Fruit fly (Drosophila melanogaster) whole organism, pupa: Measurements from ENCODE around the gene CG14459.

ENCODE experiments used
- CG10348 ChIP-seq: fragments of 200-800 bp; sonication (Bioruptor generic); IDR thresholded peaks from 2 replicates; pipeline ENCODE4 v1.3.6; 2022; ENCODE audit warnings: missing biosample characterization, missing genetic modification characterization
- CG15710 ChIP-seq: fragments of 200-800 bp; sonication (Bioruptor generic); optimal IDR thresholded peaks from 2 replicates; lab custom pipeline; 2018; ENCODE audit warnings: missing biosample characterization, mild to moderate bottlenecking, missing genetic modification characterization, moderate library complexity
- CG17806 ChIP-seq: fragments of 200-800 bp; sonication (Bioruptor generic); optimal IDR thresholded peaks from 2 replicates; lab custom pipeline; 2018; ENCODE audit warnings: missing biosample characterization, mild to moderate bottlenecking, missing genetic modification characterization, moderate library complexity
- CG32121 ChIP-seq: fragments of 200-800 bp; sonication (Bioruptor generic); IDR thresholded peaks from 2 replicates; pipeline ENCODE4 v1.3.6; 2022; ENCODE audit warnings: missing biosample characterization, missing genetic modification characterization
- CG34367 ChIP-seq: fragments of 200-800 bp; sonication (Bioruptor generic); optimal IDR thresholded peaks from 2 replicates; lab custom pipeline; 2018; ENCODE audit warnings: missing biosample characterization, mild to moderate bottlenecking, missing genetic modification characterization
- CG4496 ChIP-seq: fragments of 200-800 bp; sonication (Bioruptor generic); IDR thresholded peaks from 3 replicates; pipeline ENCODE4 v1.3.6; 2022; ENCODE audit warnings: missing biosample characterization, missing genetic modification characterization
- CG9948 ChIP-seq: fragments of 200-800 bp; sonication (Bioruptor generic); optimal IDR thresholded peaks from 2 replicates; lab custom pipeline; 2018; ENCODE audit warnings: missing biosample characterization, mild to moderate bottlenecking, missing genetic modification characterization, moderate library complexity
- D1 ChIP-seq: fragments of 200-800 bp; sonication (Bioruptor generic); optimal IDR thresholded peaks from 2 replicates; lab custom pipeline; 2018; ENCODE audit warnings: missing biosample characterization, mild to moderate bottlenecking, missing genetic modification characterization, moderate library complexity
- EcR ChIP-seq: fragments of 200-800 bp; sonication (Bioruptor generic); optimal IDR thresholded peaks from 3 replicates; lab custom pipeline; 2019; ENCODE audit warnings: missing biosample characterization, missing genetic modification characterization, mild to moderate bottlenecking, moderate library complexity, missing genetic modification reagents
- Pif1B ChIP-seq: fragments of 200-800 bp; sonication (Bioruptor generic); optimal IDR thresholded peaks from 3 replicates; lab custom pipeline; 2016; ENCODE audit warnings: missing biosample characterization, missing genetic modification characterization
- Snoo ChIP-seq: fragments of 200-800 bp; sonication (Bioruptor generic); optimal IDR thresholded peaks from 3 replicates; lab custom pipeline; 2017; ENCODE audit warnings: missing biosample characterization, mild to moderate bottlenecking, missing genetic modification characterization, inconsistent platforms
- fd96Ca ChIP-seq: fragments of 200-800 bp; sonication (Bioruptor generic); IDR thresholded peaks from 3 replicates; pipeline ENCODE4 v1.3.6; 2022; ENCODE audit warnings: missing biosample characterization, missing genetic modification characterization
- gl ChIP-seq: fragments of 200-800 bp; sonication (Bioruptor generic); optimal IDR thresholded peaks from 2 replicates; lab custom pipeline; 2018; ENCODE audit warnings: missing biosample characterization, mild to moderate bottlenecking, missing genetic modification characterization
- rn ChIP-seq: fragments of 200-800 bp; sonication (Bioruptor generic); IDR thresholded peaks from 2 replicates; pipeline ENCODE4 v1.3.6; 2022; ENCODE audit warnings: missing biosample characterization, missing genetic modification characterization

dm6 chr3L:22571679-22572078 lies 66.0 kb downstream of the CG14459 start:
- TF ChIP-seq D1 (no peak), CG4496 (GFP tag; lab: Robert Waterston, UW) (no peak), Snoo (tag; lab: Kevin White, UChicago) (no peak), fd96Ca (GFP tag; lab: Robert Waterston, UW) (no peak), CG17806 (tag; lab: Kevin White, UChicago) (no peak), EcR (GFP tag; lab: Kevin White, UChicago) (no peak), CG9948 (tag; lab: Kevin White, UChicago) (no peak), CG10348 (GFP tag; lab: Robert Waterston, UW) (no peak), rn (GFP tag; lab: Robert Waterston, UW) (no peak), CG32121 (GFP tag; lab: Robert Waterston, UW) (no peak), Pif1B (GFP tag; lab: Kevin White, UChicago) (no peak), CG34367 (tag; lab: Kevin White, UChicago) (no peak), gl (no peak), CG15710 (no peak)
